Worm (Caenorhabditis elegans) whole organism, late embryonic: Measurements from ENCODE around the gene fbxa-214.

Experiments used
- C08G9.2 ChIP-seq: sonication (generic microtip); optimal IDR thresholded peaks from 2 replicates; lab custom pipeline; 2016; ENCODE audit warnings: mild to moderate bottlenecking, missing genetic modification characterization, moderate library complexity, missing compliant biosample characterization
- ama-1 ChIP-seq: fragments of 150-350 bp; optimal IDR thresholded peaks from 2 replicates; lab custom pipeline; 2014
- ceh-34 ChIP-seq: sonication (generic microtip); optimal IDR thresholded peaks from 2 replicates; lab custom pipeline; 2016; ENCODE audit warnings: mild to moderate bottlenecking, missing genetic modification characterization, missing compliant biosample characterization
- elt-2 ChIP-seq: sonication (generic microtip); optimal IDR thresholded peaks from 2 replicates; lab custom pipeline; 2016; ENCODE audit warnings: missing genetic modification reagents, missing genetic modification characterization, missing compliant biosample characterization
- eyg-1 ChIP-seq: sonication (generic microtip); optimal IDR thresholded peaks from 2 replicates; lab custom pipeline; 2016; ENCODE audit warnings: missing genotype, missing genetic modification characterization, missing compliant biosample characterization
- hlh-8 ChIP-seq: sonication (generic microtip); optimal IDR thresholded peaks from 2 replicates; lab custom pipeline; 2016; ENCODE audit warnings: missing genotype, missing genetic modification characterization, missing compliant biosample characterization
- nfya-1 ChIP-seq: sonication (generic microtip); optimal IDR thresholded peaks from 2 replicates; lab custom pipeline; 2017; ENCODE audit warnings: missing genetic modification characterization, mild to moderate bottlenecking, missing compliant biosample characterization, antibody characterized with exemption, moderate library complexity
- odd-2 ChIP-seq: sonication (generic microtip); optimal IDR thresholded peaks from 2 replicates; lab custom pipeline; 2017; ENCODE audit warnings: antibody characterized with exemption, mild to moderate bottlenecking, missing genetic modification characterization, missing compliant biosample characterization
- pag-3 ChIP-seq: sonication (generic microtip); optimal IDR thresholded peaks from 2 replicates; lab custom pipeline; 2016; ENCODE audit warnings: missing compliant biosample characterization, missing genetic modification characterization, borderline replicate concordance
- pqm-1 ChIP-seq: sonication (generic microtip); optimal IDR thresholded peaks from 2 replicates; lab custom pipeline; 2016; ENCODE audit warnings: missing genetic modification characterization, missing compliant biosample characterization
- ref-2 ChIP-seq: sonication (generic microtip); optimal IDR thresholded peaks from 2 replicates; lab custom pipeline; 2016; ENCODE audit warnings: missing genetic modification characterization, missing compliant biosample characterization
- rnt-1 ChIP-seq: sonication (generic microtip); optimal IDR thresholded peaks from 2 replicates; lab custom pipeline; 2016; ENCODE audit warnings: missing genetic modification characterization, missing compliant biosample characterization
- sox-2 ChIP-seq: fragments of 200-800 bp; sonication (Bioruptor generic); IDR thresholded peaks from 2 replicates; pipeline ENCODE4 v1.3.6; 2022; ENCODE audit warnings: missing genetic modification reagents, missing genetic modification characterization, missing compliant biosample characterization
- unc-42 ChIP-seq: sonication (generic microtip); optimal IDR thresholded peaks from 2 replicates; lab custom pipeline; 2016; ENCODE audit warnings: missing genotype, missing genetic modification characterization, missing compliant biosample characterization

DNA sequence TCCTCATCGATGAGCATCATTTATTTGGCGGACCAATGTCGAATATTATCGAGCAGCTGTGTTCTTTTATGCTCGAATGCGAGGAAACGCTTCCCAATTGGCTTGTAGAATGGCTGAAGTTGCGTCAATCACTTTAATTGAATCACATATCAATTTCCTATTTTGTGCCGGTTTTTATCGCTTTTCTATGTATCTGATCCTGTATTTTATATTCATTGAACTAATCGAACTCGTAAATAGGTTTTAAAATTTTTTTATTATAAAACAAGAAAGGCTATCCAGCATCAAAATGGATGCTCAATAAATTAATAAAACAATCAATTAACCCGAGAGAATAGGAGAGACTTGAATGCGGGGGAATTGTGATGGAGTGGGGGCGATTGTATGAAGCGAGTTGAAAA lies 28.9 kb upstream of the fbxa-214 start:
- TF ChIP-seq rnt-1 (no peak), hlh-8 (no peak), pag-3 (no peak), C08G9.2 (tag; lab: Kevin White, UChicago) (no peak), odd-2 (tag; lab: Kevin White, UChicago) (no peak), ref-2 (tag; lab: Kevin White, UChicago) (no peak), sox-2 (GFP tag; lab: Robert Waterston, UW) (no peak), elt-2 (tag; lab: Kevin White, UChicago) (peak; percentile 28), ama-1 (lab: Kevin White, UChicago) (peak; percentile 93), pqm-1 (tag; lab: Kevin White, UChicago) (no peak), eyg-1 (tag; lab: Kevin White, UChicago) (no peak), unc-42 (peak; percentile 16), ceh-34 (no peak), nfya-1 (no peak)
